Fruit fly (Drosophila melanogaster): ENCODE measurements around the gene Wdr37.
A peak's percentile ranks its signal among the peaks of the same experiment; 100 is the strongest.

Wdr37 gene

DNA sequence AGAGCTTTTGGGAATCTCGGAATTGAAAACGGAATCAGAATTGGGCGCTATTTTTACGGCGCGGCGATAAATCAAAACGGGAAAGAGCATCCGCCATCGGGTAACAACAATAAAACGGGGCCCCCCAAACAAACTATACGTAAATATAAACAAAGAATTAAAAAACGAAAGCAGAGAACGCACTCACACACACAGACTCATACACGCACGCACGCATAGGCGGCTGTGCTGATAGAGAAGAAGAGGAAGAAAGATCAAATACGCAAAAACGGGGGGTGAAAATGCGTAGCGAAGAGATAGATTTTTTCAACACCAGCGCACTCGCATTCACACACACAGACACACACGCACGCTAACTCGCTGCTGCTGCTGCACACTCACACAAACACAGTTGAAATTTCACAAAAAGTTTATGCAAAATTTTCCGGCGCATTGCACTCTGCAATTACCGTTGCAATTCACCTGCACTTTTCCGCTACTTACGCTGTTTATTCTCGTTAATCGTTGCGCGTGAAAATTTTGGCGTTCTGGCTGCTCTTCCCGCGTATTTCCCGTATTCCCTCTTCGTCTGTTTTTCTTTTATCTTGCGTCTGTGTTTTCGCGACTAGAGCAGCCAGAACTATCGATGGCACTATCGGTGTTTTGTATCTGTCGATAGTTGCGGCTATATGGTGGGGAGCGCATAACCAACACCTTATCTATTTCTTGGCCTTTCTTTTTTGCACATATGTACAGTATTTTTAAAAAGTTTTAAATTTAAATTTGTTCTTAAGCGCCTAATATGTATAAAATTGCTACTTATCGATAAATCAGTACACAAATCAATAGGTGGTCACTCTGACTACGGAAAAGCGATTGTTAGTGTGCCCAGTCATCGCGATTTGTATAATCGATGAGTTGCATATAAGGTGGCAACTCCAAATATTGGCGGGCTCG lies 10.0 kb upstream of the Wdr37 start, which contains the start of gene CG31122 (continued):
- TF ChIP-seq CG6654 (GFP tag; optimal IDR thresholded peaks at IDR 0.05) = no peak
- TF ChIP-seq CG14710 (tag; optimal IDR thresholded peaks at IDR 0.05) = peak; percentile 84
- 0 out of 2 replicates have a peak, but pooled peaks have one; percentile 32 for TF ChIP-seq CG6689 (GFP tag; IDR thresholded peaks at IDR 0.05)
- no peak for TF ChIP-seq B-H1 (GFP tag; IDR thresholded peaks at IDR 0.05)
- TF ChIP-seq CG6272 (GFP tag; IDR thresholded peaks at IDR 0.05) = no peak
- TF ChIP-seq Oli (tag; optimal IDR thresholded peaks at IDR 0.05) = no peak
- TF ChIP-seq CG10147 (GFP tag; optimal IDR thresholded peaks at IDR 0.05) = peak; percentile 59
- no peak for TF ChIP-seq sr (GFP tag; IDR thresholded peaks at IDR 0.05)
- no peak for TF ChIP-seq CG4282 (GFP tag; optimal IDR thresholded peaks at IDR 0.05)
- peak; percentile 49 for TF ChIP-seq CG2712 (tag; optimal IDR thresholded peaks at IDR 0.05)
- no peak for TF ChIP-seq ara (GFP tag; IDR thresholded peaks at IDR 0.05)
- no peak for TF ChIP-seq CG8281 (tag; optimal IDR thresholded peaks at IDR 0.05)
- peak; percentile 0 for TF ChIP-seq tx (GFP tag; optimal IDR thresholded peaks at IDR 0.05)
- TF ChIP-seq chn (GFP tag; optimal IDR thresholded peaks at IDR 0.05) = peak; percentile 37
- TF ChIP-seq Atf6 (GFP tag; IDR thresholded peaks at IDR 0.05) = peak; percentile 51; the same call in 1 of the 2 replicates
- no peak for TF ChIP-seq Hand (GFP tag; optimal IDR thresholded peaks at IDR 0.05)
- TF ChIP-seq wdn (GFP tag; IDR thresholded peaks at IDR 0.05) = no peak; the same call in 1 of the 2 replicates
- TF ChIP-seq Xbp1 (GFP tag; optimal IDR thresholded peaks at IDR 0.05) = peak; percentile 48
- peak; percentile 2 for TF ChIP-seq CG1647 (GFP tag; optimal IDR thresholded peaks at IDR 0.05)
- TF ChIP-seq CG1603 (tag; optimal IDR thresholded peaks at IDR 0.05) = no peak
- no peak for TF ChIP-seq ase (GFP tag; IDR thresholded peaks at IDR 0.05)
- TF ChIP-seq lbe (GFP tag; optimal IDR thresholded peaks at IDR 0.05) = peak; percentile 31
- no peak for TF ChIP-seq Eip74EF (GFP tag; optimal IDR thresholded peaks at IDR 0.05)
- TF ChIP-seq CG5953 (GFP tag; IDR thresholded peaks at IDR 0.05) = no peak
- TF ChIP-seq CG42726 (GFP tag; IDR thresholded peaks at IDR 0.05; ENCODE audit: partially characterized antibody) = peak; percentile 72
- peak; percentile 86 for TF ChIP-seq CG2116 (GFP tag; optimal IDR thresholded peaks at IDR 0.05)
- TF ChIP-seq peb (GFP tag; IDR thresholded peaks at IDR 0.05) = no peak
- TF ChIP-seq CG12104 (GFP tag; optimal IDR thresholded peaks at IDR 0.05) = no peak
- peak; percentile 54 for TF ChIP-seq tin (GFP tag; optimal IDR thresholded peaks at IDR 0.05)
- TF ChIP-seq CG4820 (GFP tag; optimal IDR thresholded peaks at IDR 0.05) = peak; percentile 28
- TF ChIP-seq Antp (GFP tag; optimal IDR thresholded peaks at IDR 0.05) = peak; percentile 21
- TF ChIP-seq CG11696 (GFP tag; IDR thresholded peaks at IDR 0.05) = no peak
- TF ChIP-seq vvl (GFP tag; IDR thresholded peaks at IDR 0.05) = peak; percentile 51; the same call in 1 of the 2 replicates
- TF ChIP-seq tgo (GFP tag; IDR thresholded peaks at IDR 0.05) = no peak
- TF ChIP-seq sens (GFP tag) = peak; percentile 95
- peak in 1 of 3 experiments; percentile 28 for TF ChIP-seq lola (GFP tag; optimal IDR thresholded peaks at IDR 0.05)
- TF ChIP-seq chm (GFP tag; IDR thresholded peaks at IDR 0.05) = no peak
- TF ChIP-seq Hr3 (GFP tag; optimal IDR thresholded peaks at IDR 0.05) = peak; percentile 43
- TF ChIP-seq Atf-2 (GFP tag; optimal IDR thresholded peaks at IDR 0.05) = peak; percentile 4
- no peak for TF ChIP-seq CG18599 (GFP tag; optimal IDR thresholded peaks at IDR 0.05)
- peak; percentile 60; the same call in 2 of the 4 replicates for TF ChIP-seq Gug (GFP tag; IDR thresholded peaks at IDR 0.05)
- TF ChIP-seq CG8478 (optimal IDR thresholded peaks at IDR 0.05) = peak; percentile 90
- TF ChIP-seq CG14014 (GFP tag; IDR thresholded peaks at IDR 0.05) = no peak
- TF ChIP-seq CG3847 (GFP tag; IDR thresholded peaks at IDR 0.05) = peak; percentile 62
- TF ChIP-seq CG10267 (tag; optimal IDR thresholded peaks at IDR 0.05) = peak; percentile 73
- no peak for TF ChIP-seq CG14965 (GFP tag; optimal IDR thresholded peaks at IDR 0.05; ENCODE audit: borderline replicate concordance)
- peak; percentile 32; the same call in 1 of the 2 replicates for TF ChIP-seq ttk (GFP tag; IDR thresholded peaks at IDR 0.05)
- no peak for TF ChIP-seq CG3407 (GFP tag; optimal IDR thresholded peaks at IDR 0.05)
- no peak for TF ChIP-seq CG17802 (tag; optimal IDR thresholded peaks at IDR 0.05)
